Worm (Caenorhabditis elegans) whole organism, L3 larva: ENCODE data around the gene gfi-1.

Experiments used
- pha-4 ChIP-seq: fragments of 150-350 bp; optimal IDR thresholded peaks from 2 replicates; lab custom pipeline; 2014; ENCODE audit warnings: missing biosample characterization, missing genetic modification reagents, missing genetic modification characterization
- ztf-11 ChIP-seq: fragments of 150-350 bp; optimal IDR thresholded peaks from 2 replicates; lab custom pipeline; 2014; ENCODE audit warnings: missing biosample characterization, missing genetic modification characterization

ce11 chrV:6427433-6427832 lies 27.7 kb upstream of the gfi-1 start:
- TF ChIP-seq ztf-11 (tag; lab: Kevin White, UChicago) (no peak), pha-4 (tag; lab: Kevin White, UChicago) (peak; percentile 30)
